Fruit fly (Drosophila melanogaster): ENCODE measurements around the gene CG42337.
A peak's percentile ranks its signal among the peaks of the same experiment; 100 is the strongest.

CG42337 gene

DNA sequence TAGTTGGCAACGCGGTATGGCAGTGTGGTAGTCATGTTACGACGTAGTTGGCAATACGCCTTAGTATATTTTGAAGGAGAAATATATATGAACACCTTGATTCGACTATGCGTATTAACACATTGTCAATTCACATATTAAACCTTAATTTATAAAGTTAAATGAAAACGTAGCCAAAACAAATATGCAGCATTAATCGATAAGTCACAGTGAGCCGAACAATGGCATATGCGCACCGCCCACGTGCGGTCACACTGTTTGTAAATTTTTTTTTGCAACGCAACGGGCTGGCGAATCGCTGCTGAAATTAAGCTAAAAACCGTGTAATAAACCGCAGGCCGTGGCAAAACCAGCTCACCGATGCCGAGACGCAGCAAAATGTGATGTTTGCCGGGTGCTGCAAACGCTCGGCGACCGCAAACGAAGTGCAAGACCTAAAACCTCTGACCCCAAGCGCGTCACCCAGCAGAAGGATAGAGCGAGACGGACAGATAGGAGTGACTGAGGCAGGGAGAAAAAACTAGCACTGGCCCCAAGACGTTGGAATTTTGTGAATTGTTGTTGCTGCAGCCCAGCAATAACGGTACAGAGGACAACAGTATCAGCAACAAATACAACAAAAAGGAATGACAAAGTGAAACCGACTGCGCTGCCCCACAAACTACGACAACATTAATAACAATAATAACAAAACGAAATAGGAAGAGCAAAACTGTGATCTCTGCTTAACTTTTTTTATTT is 17.5 kb downstream of the CG42337 start (continued):
- TF ChIP-seq yki (optimal IDR thresholded peaks at IDR 0.05) (no peak), CG2120 (GFP tag; optimal IDR thresholded peaks at IDR 0.05) (peak; percentile 36), hbn (GFP tag; IDR thresholded peaks at IDR 0.05; ENCODE audit: partially characterized antibody) (peak; percentile 33; the same call in 1 of the 2 replicates), CG1602 (GFP tag; optimal IDR thresholded peaks at IDR 0.05) (no peak), grau (tag; optimal IDR thresholded peaks at IDR 0.05) (peak; percentile 12), CG7556 (GFP tag; optimal IDR thresholded peaks at IDR 0.05) (no peak), fd102C (GFP tag; optimal IDR thresholded peaks at IDR 0.05) (no peak), nmo (GFP tag; optimal IDR thresholded peaks at IDR 0.05) (peak; percentile 67), CG14667 (GFP tag; IDR thresholded peaks at IDR 0.05) (no peak), CG10274 (GFP tag; optimal IDR thresholded peaks at IDR 0.05) (no peak), Meics (GFP tag; optimal IDR thresholded peaks at IDR 0.05) (no peak), CG7786 (GFP tag; optimal IDR thresholded peaks at IDR 0.05) (no peak), sd (tag; optimal IDR thresholded peaks at IDR 0.05) (peak; percentile 85), Usf (GFP tag; optimal IDR thresholded peaks at IDR 0.05) (no peak), sens-2 (GFP tag; IDR thresholded peaks at IDR 0.05) (no peak), nerfin-1 (tag; optimal IDR thresholded peaks at IDR 0.05) (peak; percentile 50), CG34224 (GFP tag; IDR thresholded peaks at IDR 0.05; ENCODE audit: partially characterized antibody) (0 out of 3 replicates have a peak, but pooled peaks have one; percentile 37), nom (GFP tag; optimal IDR thresholded peaks at IDR 0.05) (peak; percentile 11), MBD-R2 (GFP tag; IDR thresholded peaks at IDR 0.05) (peak; percentile 50; the same call in 1 of the 2 replicates), ro (GFP tag; IDR thresholded peaks at IDR 0.05) (no peak), CG4617 (GFP tag; optimal IDR thresholded peaks at IDR 0.05; ENCODE audit: borderline replicate concordance) (peak; percentile 82), CG31441 (GFP tag; IDR thresholded peaks at IDR 0.05) (peak; percentile 13; the same call in 1 of the 2 replicates), sisA (GFP tag; IDR thresholded peaks at IDR 0.05) (no peak), sqz (GFP tag; optimal IDR thresholded peaks at IDR 0.05) (peak; percentile 85), nau (GFP tag; optimal IDR thresholded peaks at IDR 0.05) (no peak), gfzf (GFP tag; optimal IDR thresholded peaks at IDR 0.05) (peak; percentile 93), CG1832 (GFP tag; optimal IDR thresholded peaks at IDR 0.05) (peak; percentile 88), Sox100B (GFP tag; optimal IDR thresholded peaks at IDR 0.05) (no peak), zfh1 (GFP tag; IDR thresholded peaks at IDR 0.05) (no peak), Doc2 (GFP tag; IDR thresholded peaks at IDR 0.05) (no peak), YL-1 (GFP tag; optimal IDR thresholded peaks at IDR 0.05) (peak; percentile 76), Tbp (GFP tag; optimal IDR thresholded peaks at IDR 0.05) (no peak), Nf-YC (tag; optimal IDR thresholded peaks at IDR 0.05) (peak; percentile 3), row (GFP tag; IDR thresholded peaks at IDR 0.05) (no peak; the same call in 2 of the 3 replicates), corto (GFP tag; optimal IDR thresholded peaks at IDR 0.05) (no peak), kay (GFP tag; optimal IDR thresholded peaks at IDR 0.05) (no peak), Aef1 (GFP tag; IDR thresholded peaks at IDR 0.05) (no peak), Dbx (GFP tag; IDR thresholded peaks at IDR 0.05) (no peak), eve (GFP tag; optimal IDR thresholded peaks at IDR 0.05) (no peak), CG2129 (GFP tag; IDR thresholded peaks at IDR 0.05; ENCODE audit: partially characterized antibody) (peak; percentile 11; the same call in 1 of the 2 replicates), NC2β (GFP tag; optimal IDR thresholded peaks at IDR 0.05) (peak; percentile 30), CG12659 (GFP tag; optimal IDR thresholded peaks at IDR 0.05) (peak; percentile 76), CG1647 (GFP tag; optimal IDR thresholded peaks at IDR 0.05) (no peak), CG3726 (GFP tag; IDR thresholded peaks at IDR 0.05) (no peak), gt (GFP tag; IDR thresholded peaks at IDR 0.05) (no peak), Atf6 (GFP tag; IDR thresholded peaks at IDR 0.05) (0 out of 2 replicates have a peak, but pooled peaks have one; percentile 9), CG12769 (tag; optimal IDR thresholded peaks at IDR 0.05) (peak; percentile 23), CG2712 (tag; optimal IDR thresholded peaks at IDR 0.05) (peak; percentile 56), CG5180 (GFP tag; optimal IDR thresholded peaks at IDR 0.05) (no peak), CG16863 (GFP tag; optimal IDR thresholded peaks at IDR 0.05) (no peak)

Measured in whole organism, embryonic.